Fruit fly (Drosophila melanogaster): Measurements from ENCODE around the gene CG34132.
A peak's percentile ranks its signal among the peaks of the same experiment; 100 is the strongest.

CG34132 gene

dm6 chr2L:7871821-7872524 lies 13.3 kb upstream of the CG34132 start (continued):
- TF ChIP-seq CG13296 (GFP tag; optimal IDR thresholded peaks at IDR 0.05) (peak; percentile 34), pnt (GFP tag; optimal IDR thresholded peaks at IDR 0.05) (no peak), fd3F (GFP tag; optimal IDR thresholded peaks at IDR 0.05) (peak; percentile 48), CG14014 (GFP tag; IDR thresholded peaks at IDR 0.05) (peak; percentile 69), CG6813 (GFP tag; optimal IDR thresholded peaks at IDR 0.05) (peak; percentile 28), pb (GFP tag; optimal IDR thresholded peaks at IDR 0.05) (no peak), CG30403 (GFP tag; optimal IDR thresholded peaks at IDR 0.05) (peak; percentile 60), BtbVII (GFP tag; optimal IDR thresholded peaks at IDR 0.05) (peak; percentile 57), eve (GFP tag; optimal IDR thresholded peaks at IDR 0.05) (peak in 1 of 2 experiments; percentile 51), pum (GFP tag; optimal IDR thresholded peaks at IDR 0.05) (peak; percentile 27), twi (tag; optimal IDR thresholded peaks at IDR 0.05) (no peak), CG1603 (tag; optimal IDR thresholded peaks at IDR 0.05) (no peak), nom (GFP tag; optimal IDR thresholded peaks at IDR 0.05) (no peak), pfk (GFP tag; optimal IDR thresholded peaks at IDR 0.05) (no peak), CG14965 (GFP tag; optimal IDR thresholded peaks at IDR 0.05; ENCODE audit: borderline replicate concordance) (no peak), CG12236 (GFP tag; optimal IDR thresholded peaks at IDR 0.05) (no peak), Hr51 (GFP tag; optimal IDR thresholded peaks at IDR 0.05) (peak in 1 of 2 experiments; percentile 68), CG12155 (GFP tag; optimal IDR thresholded peaks at IDR 0.05) (peak; percentile 9), CG12769 (tag; optimal IDR thresholded peaks at IDR 0.05) (peak; percentile 10), knrl (GFP tag; IDR thresholded peaks at IDR 0.05; ENCODE audit: partially characterized antibody) (no peak), wek (GFP tag; optimal IDR thresholded peaks at IDR 0.05) (no peak), Dll (GFP tag; IDR thresholded peaks at IDR 0.05; ENCODE audit: partially characterized antibody) (no peak), CG15073 (GFP tag; optimal IDR thresholded peaks at IDR 0.05) (no peak), CG2120 (GFP tag; optimal IDR thresholded peaks at IDR 0.05) (peak; percentile 77), CG11723 (GFP tag; optimal IDR thresholded peaks at IDR 0.05) (no peak), Ets65A (GFP tag) (no peak), Doc3 (GFP tag; IDR thresholded peaks at IDR 0.05; ENCODE audit: partially characterized antibody) (no peak), Jarid2 (GFP tag; optimal IDR thresholded peaks at IDR 0.05) (no peak), Fer3 (tag; optimal IDR thresholded peaks at IDR 0.05) (peak; percentile 49), CG32532 (GFP tag; IDR thresholded peaks at IDR 0.05) (peak; percentile 42; the same call in 1 of the 2 replicates), Sry-δ (GFP tag; optimal IDR thresholded peaks at IDR 0.05) (no peak), CG31388 (GFP tag; optimal IDR thresholded peaks at IDR 0.05) (no peak), ken (GFP tag; IDR thresholded peaks at IDR 0.05) (no peak), ham (GFP tag; IDR thresholded peaks at IDR 0.05) (no peak), zfh2 (GFP tag; optimal IDR thresholded peaks at IDR 0.05) (peak; percentile 21), CG16815 (GFP tag; optimal IDR thresholded peaks at IDR 0.05) (no peak), cg (GFP tag; optimal IDR thresholded peaks at IDR 0.05) (no peak), ATbp (GFP tag; optimal IDR thresholded peaks at IDR 0.05) (no peak), chm (GFP tag; IDR thresholded peaks at IDR 0.05) (no peak), CG9609 (GFP tag; optimal IDR thresholded peaks at IDR 0.05) (peak; percentile 18), slp2 (GFP tag; optimal IDR thresholded peaks at IDR 0.05) (no peak), hkb (optimal IDR thresholded peaks at IDR 0.05) (no peak), hkb (GFP tag; IDR thresholded peaks at IDR 0.05) (no peak), nerfin-2 (GFP tag; IDR thresholded peaks at IDR 0.05; ENCODE audit: partially characterized antibody) (no peak), PHDP (tag; optimal IDR thresholded peaks at IDR 0.05) (peak; percentile 51), CG4404 (GFP tag; IDR thresholded peaks at IDR 0.05) (0 out of 2 replicates have a peak, but pooled peaks have one; percentile 24), CG3838 (GFP tag; optimal IDR thresholded peaks at IDR 0.05) (no peak), CG6689 (GFP tag; IDR thresholded peaks at IDR 0.05) (0 out of 2 replicates have a peak, but pooled peaks have one; percentile 6), stwl (tag; optimal IDR thresholded peaks at IDR 0.05) (no peak)

Data from whole organism, embryonic.